Fruit fly (Drosophila melanogaster): ENCODE measurements around the gene m-cup.

The m-cup gene

DNA sequence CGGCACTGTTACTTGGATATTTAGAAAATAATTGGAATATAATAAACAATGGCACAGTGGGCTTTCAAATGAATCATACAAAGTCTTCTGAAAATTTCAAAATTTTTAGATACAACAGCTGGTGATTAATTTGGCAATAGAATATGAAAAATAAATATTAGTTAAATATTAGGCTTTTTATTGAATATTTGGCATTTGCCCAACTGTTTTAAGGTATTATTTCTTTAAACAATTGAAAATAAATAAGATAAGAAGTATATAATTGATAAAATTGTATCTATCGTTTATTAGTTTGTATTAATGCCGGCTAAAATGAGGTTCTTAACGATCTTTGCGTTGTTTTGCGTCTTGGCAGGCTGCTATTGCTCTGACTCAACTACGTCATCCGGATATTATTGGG is 25.0 kb downstream of the m-cup start, which contains the start of gene CG45079:
Gene CG45079, plus strand, starts transcription at position 301 of the 400 bp plus-strand sequence.
- no peak for TF ChIP-seq Mnt (GFP tag; optimal IDR thresholded peaks at IDR 0.05)
- TF ChIP-seq cnc (optimal IDR thresholded peaks at IDR 0.05): no peak
- no peak for TF ChIP-seq kay (GFP tag; ENCODE audit: borderline replicate concordance)

DNA sequence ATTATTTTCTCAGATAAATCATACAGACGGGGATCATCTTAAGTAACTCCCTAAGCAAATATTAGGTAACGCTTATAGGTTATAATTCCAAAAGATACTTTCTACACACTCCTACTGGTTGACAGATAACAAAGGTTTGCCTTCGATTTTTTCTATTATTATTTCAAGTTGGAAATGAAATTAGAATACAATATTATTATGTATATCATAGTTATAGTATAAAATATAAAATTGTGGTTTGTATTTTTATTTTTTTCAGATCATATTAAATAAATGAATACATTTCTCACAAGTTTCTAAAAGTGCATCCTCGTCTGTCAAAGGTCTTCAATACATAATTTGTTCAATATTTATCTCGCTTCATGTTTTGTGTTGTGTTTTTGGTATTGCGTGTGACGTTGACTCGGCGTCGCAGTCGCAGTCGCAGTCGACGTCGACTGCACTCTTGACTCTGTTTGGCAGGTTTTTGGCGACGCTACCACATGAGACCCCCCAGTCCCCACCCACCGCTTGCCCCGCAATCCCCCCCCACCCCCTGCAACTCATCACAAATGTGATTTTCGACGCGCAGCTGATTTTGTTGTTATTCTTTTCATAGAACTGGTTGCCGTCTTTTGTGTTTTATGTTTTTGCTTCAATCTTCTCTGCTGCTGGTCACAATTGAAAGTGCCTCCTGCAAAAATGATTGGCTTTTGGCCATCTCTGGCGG is 26.3 kb downstream of the m-cup start:
- no peak for TF ChIP-seq pad (GFP tag; optimal IDR thresholded peaks at IDR 0.05)
- TF ChIP-seq CG7101 (tag; optimal IDR thresholded peaks at IDR 0.05): no peak
- TF ChIP-seq CG12768 (GFP tag; optimal IDR thresholded peaks at IDR 0.05): no peak
- TF ChIP-seq bab1 (GFP tag; optimal IDR thresholded peaks at IDR 0.05): no peak
- TF ChIP-seq ovo (GFP tag; optimal IDR thresholded peaks at IDR 0.05): no peak
- no peak for TF ChIP-seq CG33017 (tag; optimal IDR thresholded peaks at IDR 0.05)
- no peak for TF ChIP-seq tj (GFP tag; optimal IDR thresholded peaks at IDR 0.05)
- no peak for TF ChIP-seq Crg-1 (GFP tag; optimal IDR thresholded peaks at IDR 0.05)
- no peak for TF ChIP-seq toe (GFP tag; optimal IDR thresholded peaks at IDR 0.05)
- TF ChIP-seq kay (GFP tag; ENCODE audit: borderline replicate concordance): no peak
- TF ChIP-seq CG11617 (GFP tag; optimal IDR thresholded peaks at IDR 0.05): no peak
- no peak for TF ChIP-seq cic (GFP tag; optimal IDR thresholded peaks at IDR 0.05)
- TF ChIP-seq Hr96 (GFP tag; optimal IDR thresholded peaks at IDR 0.05): no peak
- TF ChIP-seq CG14711 (tag; optimal IDR thresholded peaks at IDR 0.05): no peak
- no peak for TF ChIP-seq Clk (GFP tag; optimal IDR thresholded peaks at IDR 0.05)
- no peak for TF ChIP-seq Mnt (GFP tag; optimal IDR thresholded peaks at IDR 0.05)
- no peak for TF ChIP-seq CG1620 (GFP tag; optimal IDR thresholded peaks at IDR 0.05)
- no peak for TF ChIP-seq CG7045 (GFP tag; optimal IDR thresholded peaks at IDR 0.05)
- no peak for TF ChIP-seq cnc (optimal IDR thresholded peaks at IDR 0.05)

DNA sequence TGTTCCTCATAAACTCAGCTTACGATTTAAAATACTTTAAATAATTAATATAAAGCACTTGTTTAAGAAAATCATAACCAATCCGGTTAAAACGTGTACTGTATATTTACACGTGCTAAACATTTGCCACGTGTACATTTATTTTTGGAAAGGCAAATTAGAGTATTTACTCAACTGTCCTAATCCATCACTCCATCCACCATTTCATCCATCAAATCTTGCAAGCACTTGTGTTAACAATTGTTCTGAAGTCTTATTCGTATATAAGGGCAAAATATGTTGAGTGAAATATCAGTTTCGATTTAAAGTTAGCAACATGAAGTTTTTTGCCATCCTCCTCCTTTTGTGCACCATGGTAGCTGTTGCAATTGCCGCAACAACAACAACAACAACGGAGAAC is 27.9 kb downstream of the m-cup start, which contains the start of gene CG42779:
Gene CG42779, plus strand, starts transcription at position 301 of the 400 bp plus-strand sequence.
- no peak for TF ChIP-seq Mnt (GFP tag; optimal IDR thresholded peaks at IDR 0.05)
- TF ChIP-seq cnc (optimal IDR thresholded peaks at IDR 0.05): no peak
- TF ChIP-seq CG12768 (GFP tag; optimal IDR thresholded peaks at IDR 0.05): no peak
- TF ChIP-seq Hr96 (GFP tag; optimal IDR thresholded peaks at IDR 0.05): no peak
- TF ChIP-seq CG7101 (tag; optimal IDR thresholded peaks at IDR 0.05): no peak
- TF ChIP-seq tj (GFP tag; optimal IDR thresholded peaks at IDR 0.05): no peak
- TF ChIP-seq Clk (GFP tag; optimal IDR thresholded peaks at IDR 0.05): no peak
- TF ChIP-seq CG11617 (GFP tag; optimal IDR thresholded peaks at IDR 0.05): no peak
- no peak for TF ChIP-seq CG33017 (tag; optimal IDR thresholded peaks at IDR 0.05)
- no peak for TF ChIP-seq pad (GFP tag; optimal IDR thresholded peaks at IDR 0.05)
- TF ChIP-seq cic (GFP tag; optimal IDR thresholded peaks at IDR 0.05): no peak
- TF ChIP-seq CG14711 (tag; optimal IDR thresholded peaks at IDR 0.05): no peak
- no peak for TF ChIP-seq CG1620 (GFP tag; optimal IDR thresholded peaks at IDR 0.05)
- no peak for TF ChIP-seq bab1 (GFP tag; optimal IDR thresholded peaks at IDR 0.05)
- TF ChIP-seq toe (GFP tag; optimal IDR thresholded peaks at IDR 0.05): no peak
- TF ChIP-seq CG5204 (GFP tag; optimal IDR thresholded peaks at IDR 0.05): no peak
- no peak for TF ChIP-seq kay (GFP tag; ENCODE audit: borderline replicate concordance)
- no peak for TF ChIP-seq Crg-1 (GFP tag; optimal IDR thresholded peaks at IDR 0.05)
- TF ChIP-seq ovo (GFP tag; optimal IDR thresholded peaks at IDR 0.05): no peak
- no peak for TF ChIP-seq CG7045 (GFP tag; optimal IDR thresholded peaks at IDR 0.05)

DNA sequence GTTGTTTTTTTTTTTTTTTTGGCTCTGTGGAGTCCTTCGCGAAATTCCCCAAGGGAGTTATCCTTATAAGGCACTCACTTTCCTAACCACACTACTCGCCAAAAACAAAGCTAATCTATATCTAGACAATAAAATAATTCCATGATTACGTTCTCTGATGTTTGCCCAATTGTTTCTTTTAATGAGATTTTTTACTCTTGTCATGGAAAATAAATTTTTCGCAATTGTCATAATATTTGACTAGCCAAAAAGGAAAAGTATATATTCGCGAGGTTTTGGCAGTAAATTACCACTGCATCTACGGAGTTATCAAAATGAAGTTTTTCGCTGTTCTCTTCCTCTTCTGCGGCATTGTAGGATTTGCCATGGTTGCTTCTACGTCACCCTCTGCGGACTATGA is 29.0 kb downstream of the m-cup start, which contains the start of gene CG34278:
Gene CG34278, plus strand, starts transcription at position 301 of the 400 bp plus-strand sequence.
- TF ChIP-seq CG14711 (tag; optimal IDR thresholded peaks at IDR 0.05) (no peak), CG12768 (GFP tag; optimal IDR thresholded peaks at IDR 0.05) (no peak), kay (GFP tag; ENCODE audit: borderline replicate concordance) (no peak), tj (GFP tag; optimal IDR thresholded peaks at IDR 0.05) (no peak), ovo (GFP tag; optimal IDR thresholded peaks at IDR 0.05) (no peak), CG5204 (GFP tag; optimal IDR thresholded peaks at IDR 0.05) (no peak), toe (GFP tag; optimal IDR thresholded peaks at IDR 0.05) (no peak), Hr96 (GFP tag; optimal IDR thresholded peaks at IDR 0.05) (no peak), CG33017 (tag; optimal IDR thresholded peaks at IDR 0.05) (no peak), Mnt (GFP tag; optimal IDR thresholded peaks at IDR 0.05) (no peak), cnc (optimal IDR thresholded peaks at IDR 0.05) (no peak)

DNA sequence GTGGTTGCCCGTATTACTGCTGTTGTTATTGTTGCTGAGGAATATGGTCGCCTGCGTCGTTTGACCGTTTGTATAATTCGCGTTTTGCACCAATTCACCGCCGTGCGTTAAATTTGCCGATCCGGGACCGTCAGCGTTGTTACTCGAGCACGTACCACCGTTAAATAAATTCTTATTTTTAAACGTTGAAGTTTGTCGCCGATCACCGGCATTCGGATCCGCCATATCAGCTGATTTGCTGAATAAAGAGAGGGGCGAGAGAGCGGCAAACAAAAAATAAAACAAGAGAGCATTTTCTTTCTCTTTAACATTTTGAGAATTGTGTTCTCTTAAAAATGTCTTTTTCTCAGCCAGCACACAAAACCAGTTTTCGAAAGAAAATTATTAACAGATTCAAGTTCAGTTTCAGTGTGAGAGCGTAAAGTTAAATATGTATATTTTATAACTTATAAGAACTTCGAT is 30.3 kb downstream of the m-cup start:
- TF ChIP-seq CG33017 (tag; optimal IDR thresholded peaks at IDR 0.05) (peak; percentile 2), CG7101 (tag; optimal IDR thresholded peaks at IDR 0.05) (peak; percentile 3), cnc (optimal IDR thresholded peaks at IDR 0.05) (no peak), Clk (GFP tag; optimal IDR thresholded peaks at IDR 0.05) (no peak), CG5204 (GFP tag; optimal IDR thresholded peaks at IDR 0.05) (no peak), cic (GFP tag; optimal IDR thresholded peaks at IDR 0.05) (peak; percentile 11), Hr96 (GFP tag; optimal IDR thresholded peaks at IDR 0.05) (no peak), CG1620 (GFP tag; optimal IDR thresholded peaks at IDR 0.05) (no peak), kay (GFP tag; ENCODE audit: borderline replicate concordance) (no peak), ovo (GFP tag; optimal IDR thresholded peaks at IDR 0.05) (no peak), toe (GFP tag; optimal IDR thresholded peaks at IDR 0.05) (no peak), tj (GFP tag; optimal IDR thresholded peaks at IDR 0.05) (peak; percentile 80), CG7045 (GFP tag; optimal IDR thresholded peaks at IDR 0.05) (no peak), Mnt (GFP tag; optimal IDR thresholded peaks at IDR 0.05) (peak; percentile 7), bab1 (GFP tag; optimal IDR thresholded peaks at IDR 0.05) (peak; percentile 43), pad (GFP tag; optimal IDR thresholded peaks at IDR 0.05) (no peak), CG14711 (tag; optimal IDR thresholded peaks at IDR 0.05) (no peak), Crg-1 (GFP tag; optimal IDR thresholded peaks at IDR 0.05) (no peak), CG12768 (GFP tag; optimal IDR thresholded peaks at IDR 0.05) (peak; percentile 6), CG11617 (GFP tag; optimal IDR thresholded peaks at IDR 0.05) (no peak)

Data from whole organism, adult.